Worm (Caenorhabditis elegans) whole organism, late embryonic: ENCODE measurements around the gene ceh-91.

Source experiments
- Y22D7AL.16 ChIP-seq: sonication (generic microtip); optimal IDR thresholded peaks from 2 replicates; lab custom pipeline; 2016; ENCODE audit warnings: missing genetic modification characterization, missing compliant biosample characterization
- che-1 ChIP-seq: sonication (generic microtip); optimal IDR thresholded peaks from 2 replicates; lab custom pipeline; 2016; ENCODE audit warnings: mild to moderate bottlenecking, missing genetic modification characterization, missing compliant biosample characterization
- dmd-4 ChIP-seq: sonication (generic microtip); optimal IDR thresholded peaks from 2 replicates; lab custom pipeline; 2016; ENCODE audit warnings: borderline replicate concordance, missing genetic modification characterization, missing compliant biosample characterization
- lim-6 ChIP-seq: sonication (generic microtip); optimal IDR thresholded peaks from 2 replicates; lab custom pipeline; 2016; ENCODE audit warnings: missing genetic modification characterization, missing compliant biosample characterization
- nfya-1 ChIP-seq: sonication (generic microtip); optimal IDR thresholded peaks from 2 replicates; lab custom pipeline; 2017; ENCODE audit warnings: missing genetic modification characterization, mild to moderate bottlenecking, missing compliant biosample characterization, antibody characterized with exemption, moderate library complexity
- pqm-1 ChIP-seq: sonication (generic microtip); optimal IDR thresholded peaks from 2 replicates; lab custom pipeline; 2016; ENCODE audit warnings: missing genetic modification characterization, missing compliant biosample characterization
- rnt-1 ChIP-seq: sonication (generic microtip); optimal IDR thresholded peaks from 2 replicates; lab custom pipeline; 2016; ENCODE audit warnings: missing genetic modification characterization, missing compliant biosample characterization
- sdc-2 ChIP-seq: sonication (generic microtip); optimal IDR thresholded peaks from 2 replicates; lab custom pipeline; 2016; ENCODE audit warnings: missing genotype, missing genetic modification characterization, missing compliant biosample characterization
- syd-9 ChIP-seq: sonication (generic microtip); optimal IDR thresholded peaks from 2 replicates; lab custom pipeline; 2016; ENCODE audit warnings: mild to moderate bottlenecking, missing genetic modification characterization, moderate library complexity, missing compliant biosample characterization

ce11 chrIII:11567837-11568236 is 48.7 kb upstream of the ceh-91 start, which contains the start of gene psme-3:
- no peak for TF ChIP-seq Y22D7AL.16 (tag; lab: Kevin White, UChicago)
- TF ChIP-seq sdc-2, result no peak
- no peak for TF ChIP-seq che-1 (tag; lab: Kevin White, UChicago)
- TF ChIP-seq pqm-1 (tag; lab: Kevin White, UChicago), result no peak
- no peak for TF ChIP-seq nfya-1 (tag; lab: Kevin White, UChicago)
- no peak for TF ChIP-seq rnt-1 (tag; lab: Kevin White, UChicago)
- TF ChIP-seq dmd-4 (tag; lab: Kevin White, UChicago), result no peak
- no peak for TF ChIP-seq syd-9 (tag; lab: Kevin White, UChicago)
- no peak for TF ChIP-seq lim-6 (tag; lab: Kevin White, UChicago)
